Worm (Caenorhabditis elegans) whole organism, early embryonic: ENCODE measurements around the gene gln-5.

Source experiments
- aly-1 ChIP-seq: sonication (generic microtip); optimal IDR thresholded peaks from 2 replicates; lab custom pipeline; 2016; ENCODE audit warnings: missing genetic modification characterization, missing compliant biosample characterization
- ama-1 ChIP-seq: fragments of 150-350 bp; optimal IDR thresholded peaks from 2 replicates; lab custom pipeline; 2014
- ets-7 ChIP-seq: sonication (generic microtip); optimal IDR thresholded peaks from 2 replicates; lab custom pipeline; 2016; ENCODE audit warnings: missing genotype, missing genetic modification characterization, missing compliant biosample characterization
- hmg-4 ChIP-seq: fragments of 200-800 bp; sonication (Bioruptor generic); optimal IDR thresholded peaks from 2 replicates; lab custom pipeline; 2018; ENCODE audit warnings: mild to moderate bottlenecking, missing genetic modification characterization, missing compliant biosample characterization
- tra-4 ChIP-seq: sonication (generic microtip); optimal IDR thresholded peaks from 2 replicates; lab custom pipeline; 2017; ENCODE audit warnings: missing genetic modification characterization, missing compliant biosample characterization

ce11 chrIV:17291629-17292199, 18.3 kb upstream of the gln-5 start, which contains the start of the genes T28F3.11 and slc-17.4:
- TF ChIP-seq tra-4 (tag; lab: Kevin White, UChicago), result no peak
- TF ChIP-seq hmg-4 (GFP tag; lab: Kevin White, UChicago), result no peak
- no peak for TF ChIP-seq ama-1 (lab: Kevin White, UChicago)
- no peak for TF ChIP-seq aly-1 (tag; lab: Kevin White, UChicago)
- TF ChIP-seq ets-7 (tag; lab: Kevin White, UChicago), result no peak
